Fruit fly (Drosophila melanogaster) S2 (cell line): ENCODE data around the gene CheA84a.

Experiments used
- CG8478 ChIP-seq: fragments of >200 bp; optimal IDR thresholded peaks from 2 replicates; lab custom pipeline; 2018
- CTCF ChIP-seq, 2 experiments: fragments of >200 bp; optimal IDR thresholded peaks; 2 replicates each; lab custom pipeline; 2018

- no peak for TF ChIP-seq CTCF (optimal IDR thresholded peaks at IDR 0.05; lab: Kevin White, UChicago)
- no peak for TF ChIP-seq CG8478 (lab: Kevin White, UChicago)
Measured at dm6 chr3R:8250166-8250733, 45.6 kb upstream of the CheA84a start, which contains the start of gene mtg.
